Worm (Caenorhabditis elegans) whole organism, L1 larva: ENCODE data around the gene alx-1.

ENCODE experiments used
- C16A3.4 ChIP-seq: fragments of 150-350 bp; optimal IDR thresholded peaks from 2 replicates; lab custom pipeline; 2014; ENCODE audit warnings: missing biosample characterization, missing genetic modification characterization
- C34B4.2 ChIP-seq: sonication (generic microtip); optimal IDR thresholded peaks from 2 replicates; lab custom pipeline; 2017; ENCODE audit warnings: mild to moderate bottlenecking, missing genetic modification characterization, missing compliant biosample characterization
- F16B12.6 ChIP-seq: fragments of 150-350 bp; optimal IDR thresholded peaks from 2 replicates; lab custom pipeline; 2014; ENCODE audit warnings: missing biosample characterization, missing genetic modification characterization
- blmp-1 ChIP-seq: fragments of 150-350 bp; optimal IDR thresholded peaks from 2 replicates; lab custom pipeline; 2014; ENCODE audit warnings: missing biosample characterization, missing genetic modification characterization
- ceh-90 ChIP-seq: sonication (generic microtip); optimal IDR thresholded peaks from 2 replicates; lab custom pipeline; 2016; ENCODE audit warnings: missing genetic modification characterization, missing compliant biosample characterization
- ces-1 ChIP-seq: fragments of 150-350 bp; optimal IDR thresholded peaks from 2 replicates; lab custom pipeline; 2014; ENCODE audit warnings: missing biosample characterization, missing genetic modification reagents, missing genetic modification characterization
- dpl-1 ChIP-seq, 3 experiments: fragments of 150-350 bp in 2 of 3; sonication (generic microtip) in 1 of 3; optimal IDR thresholded peaks; 2 replicates each; lab custom pipeline; 2014 to 2017; ENCODE audit warnings: missing biosample characterization in 3 of 3, missing genetic modification characterization in 3 of 3, missing genetic modification reagents in 3 of 3
- dsc-1 ChIP-seq: sonication (generic microtip); optimal IDR thresholded peaks from 2 replicates; lab custom pipeline; 2016; ENCODE audit warnings: mild to moderate bottlenecking, missing genetic modification characterization, missing compliant biosample characterization
- efl-1 ChIP-seq, 4 experiments: fragments of 150-350 bp; optimal IDR thresholded peaks in 3 of 4; peaks in 1 of 4; 1 replicate in 1 of 4; 2 replicates in 3 of 4; lab custom pipeline; 2014; ENCODE audit warnings: missing biosample characterization in 2 of 4, missing genetic modification characterization in 2 of 4, missing genetic modification reagents in 2 of 4
- efl-3 ChIP-seq: fragments of 200-800 bp; sonication (Bioruptor generic); optimal IDR thresholded peaks from 2 replicates; lab custom pipeline; 2018; ENCODE audit warnings: mild to moderate bottlenecking, missing genetic modification characterization, missing compliant biosample characterization
- egl-27 ChIP-seq, 2 experiments: fragments of 150-350 bp in 1 of 2; sonication (generic microtip); optimal IDR thresholded peaks; 3 replicates each; lab custom pipeline; 2017 to 2018; ENCODE audit warnings: missing biosample characterization in 2 of 2, missing genetic modification characterization in 2 of 2, missing genetic modification reagents in 2 of 2
- elt-3 ChIP-seq, 6 experiments: fragments of 150-350 bp in 1 of 6; sonication (generic microtip); optimal IDR thresholded peaks; 2 replicates each; lab custom pipeline; 2017 to 2018; ENCODE audit warnings: missing biosample characterization in 6 of 6, missing genetic modification characterization in 6 of 6, inconsistent platforms in 1 of 6
- fkh-4 ChIP-seq: sonication (generic microtip); optimal IDR thresholded peaks from 2 replicates; lab custom pipeline; 2016; ENCODE audit warnings: missing compliant biosample characterization, missing genetic modification characterization, borderline replicate concordance
- fos-1 ChIP-seq: fragments of 150-350 bp; optimal IDR thresholded peaks from 2 replicates; lab custom pipeline; 2014; ENCODE audit warnings: missing biosample characterization, missing genetic modification characterization
- grh-1 ChIP-seq: fragments of 200-800 bp; sonication (Bioruptor generic); IDR thresholded peaks from 2 replicates; pipeline ENCODE4 v1.3.6; 2022; ENCODE audit warnings: missing genetic modification reagents, missing genetic modification characterization, missing compliant biosample characterization
- hlh-17 ChIP-seq: fragments of 200-800 bp; sonication (Bioruptor generic); optimal IDR thresholded peaks from 2 replicates; lab custom pipeline; 2018; ENCODE audit warnings: missing genetic modification characterization, mild to moderate bottlenecking, missing compliant biosample characterization, moderate library complexity, borderline replicate concordance
- hpl-2 ChIP-seq: fragments of 150-350 bp; optimal IDR thresholded peaks from 2 replicates; lab custom pipeline; 2014; ENCODE audit warnings: missing biosample characterization, missing genetic modification reagents, missing genetic modification characterization
- jun-1 ChIP-seq: fragments of 150-350 bp; optimal IDR thresholded peaks from 2 replicates; lab custom pipeline; 2014; ENCODE audit warnings: missing biosample characterization, missing genetic modification reagents, missing genetic modification characterization
- lin-13 ChIP-seq: fragments of 150-350 bp; optimal IDR thresholded peaks from 2 replicates; lab custom pipeline; 2014; ENCODE audit warnings: missing biosample characterization, missing genetic modification reagents, missing genetic modification characterization
- lin-14 ChIP-seq: fragments of 200-800 bp; sonication (Bioruptor generic); optimal IDR thresholded peaks from 2 replicates; lab custom pipeline; 2018; ENCODE audit warnings: mild to moderate bottlenecking, missing genetic modification characterization, moderate library complexity, missing compliant biosample characterization
- lin-35 ChIP-seq, 2 experiments: fragments of 150-350 bp; optimal IDR thresholded peaks; 2 replicates each; lab custom pipeline; 2014; ENCODE audit warnings: missing biosample characterization in 2 of 2, missing genetic modification characterization in 2 of 2, missing genetic modification reagents in 2 of 2
- lir-3 ChIP-seq: sonication (generic microtip); optimal IDR thresholded peaks from 2 replicates; lab custom pipeline; 2016; ENCODE audit warnings: mild to moderate bottlenecking, missing genetic modification characterization, moderate library complexity, missing compliant biosample characterization; ENCODE audit not compliant: poor library complexity
- lsy-2 ChIP-seq, 2 experiments: fragments of 150-350 bp; optimal IDR thresholded peaks; 2 replicates each; lab custom pipeline; 2014; ENCODE audit warnings: missing biosample characterization in 2 of 2, missing genetic modification characterization in 2 of 2
- mab-9 ChIP-seq: fragments of 200-800 bp; sonication (Bioruptor generic); IDR thresholded peaks from 2 replicates; pipeline ENCODE4 v1.3.6; 2022; ENCODE audit warnings: missing genetic modification reagents, missing genetic modification characterization, missing compliant biosample characterization
- mep-1 ChIP-seq: fragments of 150-350 bp; optimal IDR thresholded peaks from 2 replicates; lab custom pipeline; 2014; ENCODE audit warnings: missing biosample characterization, missing genetic modification characterization
- nhr-11 ChIP-seq: fragments of 150-350 bp; optimal IDR thresholded peaks from 2 replicates; lab custom pipeline; 2014; ENCODE audit warnings: missing biosample characterization, missing genetic modification characterization
- nhr-19 ChIP-seq: fragments of 200-800 bp; sonication (Bioruptor generic); conservative IDR thresholded peaks from 2 replicates; pipeline ENCODE4 v1.3.6; 2022; ENCODE audit warnings: missing genetic modification characterization, missing compliant biosample characterization
- nhr-20 ChIP-seq: sonication (generic microtip); optimal IDR thresholded peaks from 2 replicates; lab custom pipeline; 2016; ENCODE audit warnings: mild to moderate bottlenecking, missing genetic modification characterization, missing compliant biosample characterization
- nhr-28 ChIP-seq: fragments of 150-350 bp; optimal IDR thresholded peaks from 2 replicates; lab custom pipeline; 2014; ENCODE audit warnings: missing biosample characterization, missing genetic modification characterization
- nhr-71 ChIP-seq: sonication (generic microtip); optimal IDR thresholded peaks from 2 replicates; lab custom pipeline; 2016; ENCODE audit warnings: mild to moderate bottlenecking, missing genetic modification characterization, moderate library complexity, missing compliant biosample characterization
- nhr-76 ChIP-seq: sonication (generic microtip); optimal IDR thresholded peaks from 2 replicates; lab custom pipeline; 2017; ENCODE audit warnings: missing biosample characterization, missing genetic modification characterization
- nhr-84 ChIP-seq: sonication (generic microtip); optimal IDR thresholded peaks from 2 replicates; lab custom pipeline; 2017; ENCODE audit warnings: missing biosample characterization, missing genetic modification characterization
- nhr-85 ChIP-seq: sonication (generic microtip); peaks from one replicate; lab custom pipeline; 2016; ENCODE audit warnings: missing genetic modification characterization, inconsistent platforms, missing compliant biosample characterization
- nhr-90 ChIP-seq: sonication (generic microtip); optimal IDR thresholded peaks from 2 replicates; lab custom pipeline; 2016; ENCODE audit warnings: mild to moderate bottlenecking, missing genetic modification characterization, missing compliant biosample characterization; ENCODE audit not compliant: poor library complexity
- pag-3 ChIP-seq: sonication (generic microtip); optimal IDR thresholded peaks from 2 replicates; lab custom pipeline; 2017; ENCODE audit warnings: missing genetic modification characterization, mild to moderate bottlenecking, missing compliant biosample characterization, antibody characterized with exemption, borderline replicate concordance; ENCODE audit not compliant: insufficient read depth
- rnt-1 ChIP-seq: sonication (generic microtip); optimal IDR thresholded peaks from 2 replicates; lab custom pipeline; 2016; ENCODE audit warnings: mild to moderate bottlenecking, missing genetic modification characterization, moderate library complexity, missing compliant biosample characterization
- snu-23 ChIP-seq: sonication (generic microtip); optimal IDR thresholded peaks from 2 replicates; lab custom pipeline; 2016; ENCODE audit warnings: missing genetic modification characterization, missing compliant biosample characterization
- sptf-1 ChIP-seq: fragments of 150-350 bp; optimal IDR thresholded peaks from 2 replicates; lab custom pipeline; 2014; ENCODE audit warnings: missing biosample characterization, missing genetic modification characterization
- sup-37 ChIP-seq: fragments of 200-800 bp; sonication (Bioruptor generic); optimal IDR thresholded peaks from 2 replicates; lab custom pipeline; 2018; ENCODE audit warnings: mild to moderate bottlenecking, missing genetic modification characterization, missing compliant biosample characterization
- tbx-2 ChIP-seq: sonication (generic microtip); optimal IDR thresholded peaks from 2 replicates; lab custom pipeline; 2016; ENCODE audit warnings: missing genetic modification characterization, missing compliant biosample characterization
- unc-30 ChIP-seq: sonication (generic microtip); optimal IDR thresholded peaks from 2 replicates; lab custom pipeline; 2017; ENCODE audit warnings: missing biosample characterization, missing genetic modification characterization
- vab-15 ChIP-seq: sonication (generic microtip); optimal IDR thresholded peaks from 2 replicates; lab custom pipeline; 2017; ENCODE audit warnings: missing genotype, mild to moderate bottlenecking, missing genetic modification characterization, missing compliant biosample characterization
- zip-4 ChIP-seq: fragments of 200-800 bp; sonication (Bioruptor generic); optimal IDR thresholded peaks from 2 replicates; lab custom pipeline; 2018; ENCODE audit warnings: mild to moderate bottlenecking, missing genetic modification characterization, moderate library complexity, missing compliant biosample characterization
- ztf-4 ChIP-seq: fragments of 150-350 bp; optimal IDR thresholded peaks from 2 replicates; lab custom pipeline; 2014; ENCODE audit warnings: missing biosample characterization, missing genetic modification characterization

The alx-1 gene

DNA sequence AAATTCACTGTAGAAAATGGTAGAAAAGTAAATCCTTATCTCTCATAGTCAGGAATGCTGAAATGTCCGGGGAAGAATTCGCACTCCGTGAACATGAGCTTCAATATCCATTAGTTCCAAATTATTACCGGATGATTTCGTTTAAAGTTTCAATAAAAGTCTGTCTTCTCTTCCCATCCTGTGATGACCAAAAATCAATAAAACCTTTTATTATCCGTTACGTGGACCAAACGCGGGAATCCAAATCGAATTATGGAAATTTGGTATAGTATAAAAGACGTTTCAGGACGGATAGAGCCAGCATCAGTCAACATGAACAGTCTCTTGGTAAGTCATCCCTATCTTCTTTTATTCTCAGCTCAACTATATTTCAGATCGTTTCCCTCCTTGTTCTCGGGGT, 47.1 kb downstream of the alx-1 start, which contains the start of gene C05B5.11:
C05B5.11 (plus strand) TSS at position 301 of the 400 bp plus-strand sequence.
- no peak for TF ChIP-seq tbx-2 (tag; lab: Kevin White, UChicago)
- TF ChIP-seq mab-9 (GFP tag; lab: Robert Waterston, UW): no peak
- no peak for TF ChIP-seq F16B12.6 (tag; lab: Kevin White, UChicago)
- no peak for TF ChIP-seq fos-1
- TF ChIP-seq nhr-11: no peak

DNA sequence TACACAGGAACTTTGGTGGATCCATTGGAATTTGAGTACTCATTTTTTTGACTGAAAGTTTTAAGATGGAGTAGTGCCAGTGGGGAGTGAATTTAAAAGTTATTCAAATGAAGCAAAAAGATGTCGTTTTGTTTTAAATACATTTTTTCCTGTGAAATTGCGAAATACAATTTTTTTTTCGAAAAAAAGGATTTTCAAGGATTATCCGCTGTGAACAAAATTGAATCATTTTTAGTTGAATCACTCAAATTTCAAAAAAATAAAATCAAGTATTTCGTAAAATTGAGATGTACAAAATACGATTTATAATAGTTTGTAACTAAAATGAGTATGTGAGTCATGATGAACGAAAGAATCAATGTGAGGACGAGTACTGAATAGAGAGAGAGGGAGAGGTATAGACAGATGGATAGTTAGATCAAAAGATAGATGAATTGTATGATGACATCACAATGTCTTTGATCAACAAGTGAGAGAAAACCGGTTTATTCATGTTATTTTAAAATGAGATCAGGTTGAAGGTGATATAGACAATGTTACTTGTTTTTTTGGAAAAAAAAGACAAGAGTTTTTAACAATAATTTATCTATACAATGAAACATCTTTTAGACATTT, 49.7 kb downstream of the alx-1 start, which contains the start of gene C05B5.8:
C05B5.8 (minus strand) TSS at position 51 of the 615 bp plus-strand sequence.
- TF ChIP-seq mep-1 (tag; lab: Kevin White, UChicago): peak; percentile 13
- peak; percentile 86 for TF ChIP-seq lin-14 (GFP tag; lab: Kevin White, UChicago)
- TF ChIP-seq nhr-76 (tag; lab: Kevin White, UChicago): no peak
- peak in 3 of 6 experiments; percentile 31 to 58 (median 39) for TF ChIP-seq elt-3 (tag; optimal IDR thresholded peaks at IDR 0.05; lab: Kevin White, UChicago)
- peak; percentile 12 to 53 for TF ChIP-seq lsy-2 (tag; optimal IDR thresholded peaks at IDR 0.05; lab: Kevin White, UChicago)
- no peak for TF ChIP-seq mab-9 (GFP tag; lab: Robert Waterston, UW)
- no peak for TF ChIP-seq dsc-1
- TF ChIP-seq sup-37 (GFP tag; lab: Kevin White, UChicago): no peak
- TF ChIP-seq sptf-1: no peak
- no peak for TF ChIP-seq lin-13 (GFP tag; lab: Kevin White, UChicago)
- TF ChIP-seq blmp-1 (tag; lab: Kevin White, UChicago): peak; percentile 46
- no peak for TF ChIP-seq nhr-84 (tag; lab: Kevin White, UChicago)
- no peak for TF ChIP-seq jun-1
- TF ChIP-seq nhr-28 (tag; lab: Kevin White, UChicago): no peak
- TF ChIP-seq pag-3: no peak
- TF ChIP-seq zip-4: no peak
- TF ChIP-seq dpl-1 (GFP tag; optimal IDR thresholded peaks at IDR 0.05; lab: Kevin White, UChicago): peak in 2 of 3 experiments; percentile 8 to 10
- TF ChIP-seq fkh-4: no peak
- TF ChIP-seq lin-35 (GFP tag; optimal IDR thresholded peaks at IDR 0.05; lab: Kevin White, UChicago): peak in 1 of 2 experiments; percentile 31
- no peak for TF ChIP-seq ces-1 (GFP tag; lab: Kevin White, UChicago)
- TF ChIP-seq C16A3.4 (tag; lab: Kevin White, UChicago): peak; percentile 34
- no peak for TF ChIP-seq unc-30 (tag; lab: Kevin White, UChicago)
- TF ChIP-seq snu-23 (GFP tag; lab: Kevin White, UChicago): peak; percentile 74
- no peak for TF ChIP-seq rnt-1
- TF ChIP-seq efl-1 (optimal IDR thresholded peaks at IDR 0.05; lab: Kevin White, UChicago): peak in 1 of 2 experiments; percentile 28
- peak in 1 of 2 experiments; percentile 59 for TF ChIP-seq efl-1 (GFP tag; optimal IDR thresholded peaks at IDR 0.05 in 1 of 2; lab: Kevin White, UChicago)
- TF ChIP-seq nhr-90: peak; percentile 57
- no peak for TF ChIP-seq efl-3 (GFP tag; lab: Kevin White, UChicago)
- no peak for TF ChIP-seq egl-27 (tag; optimal IDR thresholded peaks at IDR 0.05; lab: Kevin White, UChicago)
- peak; percentile 73 for TF ChIP-seq nhr-71 (tag; lab: Kevin White, UChicago)
- TF ChIP-seq ceh-90 (tag; lab: Kevin White, UChicago): no peak
- peak; percentile 49 for TF ChIP-seq vab-15 (tag; lab: Kevin White, UChicago)
- TF ChIP-seq hlh-17 (GFP tag; lab: Kevin White, UChicago): no peak
- TF ChIP-seq grh-1 (GFP tag; lab: Robert Waterston, UW): peak; percentile 97
- TF ChIP-seq nhr-11: no peak
- peak; percentile 44 for TF ChIP-seq nhr-19 (GFP tag; lab: Robert Waterston, UW)
- peak; percentile 97 for TF ChIP-seq nhr-85 (tag; lab: Kevin White, UChicago)
- no peak for TF ChIP-seq ztf-4 (tag; lab: Kevin White, UChicago)
- no peak for TF ChIP-seq tbx-2 (tag; lab: Kevin White, UChicago)
- TF ChIP-seq C34B4.2 (tag; lab: Kevin White, UChicago): no peak
- peak; percentile 20 for TF ChIP-seq lir-3
- TF ChIP-seq hpl-2: no peak
- peak; percentile 71 for TF ChIP-seq nhr-20
- no peak for TF ChIP-seq F16B12.6 (tag; lab: Kevin White, UChicago)
